Fruit fly (Drosophila melanogaster) whole organism, embryonic: ENCODE results near the gene Tace.

ENCODE experiments used
- Abd-B ChIP-seq: fragments of 200-800 bp; sonication (Bioruptor generic); optimal IDR thresholded peaks from 2 replicates; lab custom pipeline; 2018; ENCODE audit warnings: missing biosample characterization, mild to moderate bottlenecking, missing genetic modification characterization, moderate library complexity
- Ada2b ChIP-seq: fragments of 200-800 bp; sonication (Bioruptor generic); IDR thresholded peaks from 2 replicates; pipeline ENCODE4 v1.3.6; 2022; ENCODE audit warnings: missing biosample characterization, missing genetic modification characterization
- B-H2 ChIP-seq: fragments of 200-800 bp; sonication (Bioruptor generic); optimal IDR thresholded peaks from 2 replicates; lab custom pipeline; 2018; ENCODE audit warnings: missing biosample characterization, mild to moderate bottlenecking, missing genetic modification characterization
- Bdp1 ChIP-seq: fragments of 200-800 bp; sonication (Bioruptor generic); optimal IDR thresholded peaks from 3 replicates; lab custom pipeline; 2016; ENCODE audit warnings: missing biosample characterization, missing genetic modification characterization
- Bgb ChIP-seq: fragments of 200-800 bp; sonication (Bioruptor generic); IDR thresholded peaks from 2 replicates; pipeline ENCODE4 v1.3.6; 2022; ENCODE audit warnings: missing biosample characterization, missing genetic modification characterization; ENCODE audit not compliant: partially characterized antibody
- Blimp-1 ChIP-seq: fragments of 200-800 bp; sonication (Bioruptor generic); optimal IDR thresholded peaks from 3 replicates; lab custom pipeline; 2018; ENCODE audit warnings: missing biosample characterization, missing genetic modification characterization, mild to moderate bottlenecking, moderate library complexity, missing genetic modification reagents
- C15 ChIP-seq: fragments of 200-800 bp; sonication (Bioruptor generic); IDR thresholded peaks from 3 replicates; pipeline ENCODE4 v1.3.6; 2022; ENCODE audit warnings: missing biosample characterization, missing genetic modification characterization
- CG11093 ChIP-seq: fragments of 200-800 bp; sonication (Bioruptor generic); IDR thresholded peaks from 3 replicates; pipeline ENCODE4 v1.3.6; 2022; ENCODE audit warnings: missing biosample characterization, missing genetic modification characterization
- CG11247 ChIP-seq: fragments of 200-800 bp; sonication (Bioruptor generic); IDR thresholded peaks from 2 replicates; pipeline ENCODE4 v1.3.6; 2022; ENCODE audit warnings: missing biosample characterization, missing genetic modification characterization
- CG11456 ChIP-seq: fragments of 200-800 bp; sonication (Bioruptor generic); IDR thresholded peaks from 3 replicates; pipeline ENCODE4 v1.3.6; 2022; ENCODE audit warnings: missing biosample characterization, missing genetic modification characterization
- CG13775 ChIP-seq: fragments of 200-800 bp; sonication (Bioruptor generic); optimal IDR thresholded peaks from 3 replicates; lab custom pipeline; 2017; ENCODE audit warnings: missing biosample characterization, mild to moderate bottlenecking, missing genetic modification characterization
- CG14014 ChIP-seq: fragments of 200-800 bp; sonication (Bioruptor generic); IDR thresholded peaks from 2 replicates; pipeline ENCODE4 v1.3.6; 2022; ENCODE audit warnings: missing biosample characterization, missing genetic modification characterization
- CG14441 ChIP-seq: fragments of 200-800 bp; sonication (Bioruptor generic); IDR thresholded peaks from 2 replicates; pipeline ENCODE4 v1.3.6; 2022; ENCODE audit warnings: missing biosample characterization, missing genetic modification characterization
- CG18599 ChIP-seq: fragments of 200-800 bp; sonication (Bioruptor generic); optimal IDR thresholded peaks from 3 replicates; lab custom pipeline; 2017; ENCODE audit warnings: missing biosample characterization, missing genetic modification characterization, mild to moderate bottlenecking, moderate library complexity, missing genetic modification reagents
- CG18619 ChIP-seq: fragments of 200-800 bp; sonication (Bioruptor generic); optimal IDR thresholded peaks from 3 replicates; lab custom pipeline; 2017; ENCODE audit warnings: missing biosample characterization, mild to moderate bottlenecking, missing genetic modification characterization
- CG2120 ChIP-seq: fragments of 200-800 bp; sonication (Bioruptor generic); optimal IDR thresholded peaks from 3 replicates; lab custom pipeline; 2016; ENCODE audit warnings: missing biosample characterization, missing genetic modification characterization
- CG31224 ChIP-seq: fragments of 200-800 bp; sonication (Bioruptor generic); IDR thresholded peaks from 2 replicates; pipeline ENCODE4 v1.3.6; 2022; ENCODE audit warnings: missing biosample characterization, missing genetic modification characterization
- CG3163 ChIP-seq: fragments of 200-800 bp; sonication (Bioruptor generic); optimal IDR thresholded peaks from 3 replicates; lab custom pipeline; 2016; ENCODE audit warnings: missing biosample characterization, missing genetic modification characterization
- CG32772 ChIP-seq: fragments of 200-800 bp; sonication (Bioruptor generic); IDR thresholded peaks from 2 replicates; pipeline ENCODE4 v1.3.6; 2022; ENCODE audit warnings: missing biosample characterization, missing genetic modification characterization
- CG4404 ChIP-seq: fragments of 200-800 bp; sonication (Bioruptor generic); IDR thresholded peaks from 2 replicates; pipeline ENCODE4 v1.3.6; 2022; ENCODE audit warnings: missing biosample characterization, missing genetic modification characterization
- CG5245 ChIP-seq: fragments of 200-800 bp; sonication (Bioruptor generic); optimal IDR thresholded peaks from 3 replicates; lab custom pipeline; 2016; ENCODE audit warnings: missing biosample characterization, missing genetic modification characterization
- CG5953 ChIP-seq: fragments of 200-800 bp; sonication (Bioruptor generic); IDR thresholded peaks from 2 replicates; pipeline ENCODE4 v1.3.6; 2022; ENCODE audit warnings: missing biosample characterization, missing genetic modification characterization
- CG6683 ChIP-seq: fragments of 200-800 bp; sonication (Bioruptor generic); optimal IDR thresholded peaks from 2 replicates; lab custom pipeline; 2017; ENCODE audit warnings: missing biosample characterization, mild to moderate bottlenecking, missing genetic modification characterization, missing genetic modification reagents
- CG7556 ChIP-seq: fragments of 200-800 bp; sonication (Bioruptor generic); optimal IDR thresholded peaks from 2 replicates; lab custom pipeline; 2017; ENCODE audit warnings: missing biosample characterization, mild to moderate bottlenecking, missing genetic modification characterization
- CG9215 ChIP-seq: fragments of 200-800 bp; sonication (Bioruptor generic); IDR thresholded peaks from 2 replicates; pipeline ENCODE4 v1.3.6; 2022; ENCODE audit warnings: missing biosample characterization, missing genetic modification characterization
- Dbx ChIP-seq: fragments of 200-800 bp; sonication (Bioruptor generic); IDR thresholded peaks from 3 replicates; pipeline ENCODE4 v1.3.6; 2022; ENCODE audit warnings: missing biosample characterization, missing genetic modification characterization
- Ets65A ChIP-seq: fragments of 200-800 bp; sonication (Bioruptor generic); peaks from one replicate; lab custom pipeline; 2016; ENCODE audit warnings: missing biosample characterization, missing genetic modification characterization
- Hmr ChIP-seq: fragments of 200-800 bp; sonication (Bioruptor generic); optimal IDR thresholded peaks from 3 replicates; lab custom pipeline; 2017; ENCODE audit warnings: mild to moderate bottlenecking, missing biosample characterization, missing genetic modification reagents, missing genetic modification characterization
- Lhr ChIP-seq: fragments of 200-800 bp; sonication (Bioruptor generic); optimal IDR thresholded peaks from 3 replicates; lab custom pipeline; 2017; ENCODE audit warnings: mild to moderate bottlenecking, missing biosample characterization, missing genetic modification reagents, missing genetic modification characterization
- Lpt ChIP-seq: fragments of >200 bp; optimal IDR thresholded peaks from 2 replicates; lab custom pipeline; 2018; ENCODE audit warnings: missing biosample characterization, missing genetic modification characterization
- Rfx ChIP-seq: fragments of 200-800 bp; sonication (Bioruptor generic); IDR thresholded peaks from 2 replicates; pipeline ENCODE4 v1.3.6; 2022; ENCODE audit warnings: missing biosample characterization, missing genetic modification characterization
- Tbp ChIP-seq: fragments of >200 bp; optimal IDR thresholded peaks from 2 replicates; lab custom pipeline; 2018; ENCODE audit warnings: missing biosample characterization, missing genetic modification characterization
- ci ChIP-seq: fragments of 200-800 bp; sonication (Bioruptor generic); IDR thresholded peaks from 3 replicates; pipeline ENCODE4 v1.3.6; 2022; ENCODE audit warnings: missing biosample characterization, missing genetic modification characterization
- disco-r ChIP-seq: fragments of 200-800 bp; sonication (Bioruptor generic); optimal IDR thresholded peaks from 2 replicates; lab custom pipeline; 2016; ENCODE audit warnings: missing biosample characterization, missing genetic modification characterization
- dysf ChIP-seq: fragments of 200-800 bp; sonication (Bioruptor generic); IDR thresholded peaks from 3 replicates; pipeline ENCODE4 v1.3.6; 2022; ENCODE audit warnings: missing biosample characterization, missing genetic modification characterization
- esg ChIP-seq: fragments of 200-800 bp; sonication (Bioruptor generic); conservative IDR thresholded peaks from 2 replicates; pipeline ENCODE4 v1.3.6; 2022; ENCODE audit warnings: missing biosample characterization, missing genetic modification characterization
- fd102C ChIP-seq: fragments of 200-800 bp; sonication (Bioruptor generic); optimal IDR thresholded peaks from 2 replicates; lab custom pipeline; 2018; ENCODE audit warnings: missing biosample characterization, mild to moderate bottlenecking, missing genetic modification characterization, moderate library complexity
- fru ChIP-seq: fragments of >200 bp; optimal IDR thresholded peaks from 2 replicates; lab custom pipeline; 2017
- ham ChIP-seq: fragments of 200-800 bp; sonication (Bioruptor generic); IDR thresholded peaks from 2 replicates; pipeline ENCODE4 v1.3.6; 2022; ENCODE audit warnings: missing biosample characterization, missing genetic modification characterization
- hbn ChIP-seq: fragments of 200-800 bp; sonication (Bioruptor generic); IDR thresholded peaks from 2 replicates; pipeline ENCODE4 v1.3.6; 2022; ENCODE audit warnings: missing biosample characterization, missing genetic modification characterization; ENCODE audit not compliant: partially characterized antibody
- hkb ChIP-seq, 2 experiments: fragments of 200-800 bp in 1 of 2; fragments of >200 bp in 1 of 2; sonication (Bioruptor generic) in 1 of 2; IDR thresholded peaks in 1 of 2; optimal IDR thresholded peaks in 1 of 2; 2 replicates each; pipeline versions ENCODE4 v1.3.6 to Lab custom; 2017 to 2022; ENCODE audit warnings: missing biosample characterization in 1 of 2, missing genetic modification characterization in 1 of 2
- klu ChIP-seq: fragments of 200-800 bp; sonication (Bioruptor generic); IDR thresholded peaks from 2 replicates; pipeline ENCODE4 v1.3.6; 2022; ENCODE audit warnings: missing biosample characterization, missing genetic modification characterization
- lab ChIP-seq: fragments of 200-800 bp; sonication (Bioruptor generic); optimal IDR thresholded peaks from 3 replicates; lab custom pipeline; 2017; ENCODE audit warnings: missing biosample characterization, missing genetic modification characterization, mild to moderate bottlenecking, moderate library complexity, missing genetic modification reagents
- nerfin-1 ChIP-seq: fragments of 200-800 bp; sonication (Bioruptor generic); optimal IDR thresholded peaks from 3 replicates; lab custom pipeline; 2019; ENCODE audit warnings: missing biosample characterization, mild to moderate bottlenecking, missing genetic modification characterization, moderate library complexity
- prd ChIP-seq, 3 experiments: fragments of >200 bp in 2 of 3; fragments of 200-800 bp in 1 of 3; sonication (Bioruptor generic) in 1 of 3; optimal IDR thresholded peaks in 2 of 3; IDR thresholded peaks in 1 of 3; 2 replicates in 2 of 3; 3 replicates in 1 of 3; pipeline versions ENCODE4 v1.3.6 to Lab custom; 2017 to 2022; ENCODE audit warnings: missing biosample characterization in 1 of 3, missing genetic modification characterization in 1 of 3
- ro ChIP-seq: fragments of 200-800 bp; sonication (Bioruptor generic); IDR thresholded peaks from 2 replicates; pipeline ENCODE4 v1.3.6; 2022; ENCODE audit warnings: missing biosample characterization, missing genetic modification characterization
- slbo ChIP-seq: fragments of 200-800 bp; sonication (Bioruptor generic); IDR thresholded peaks from 2 replicates; pipeline ENCODE4 v1.3.6; 2022; ENCODE audit warnings: missing biosample characterization, missing genetic modification characterization
- so ChIP-seq: fragments of 200-800 bp; sonication (Bioruptor generic); IDR thresholded peaks from 3 replicates; pipeline ENCODE4 v1.3.6; 2022; ENCODE audit warnings: missing biosample characterization, missing genetic modification characterization
- sob ChIP-seq: fragments of 200-800 bp; sonication (Bioruptor generic); IDR thresholded peaks from 2 replicates; pipeline ENCODE4 v1.3.6; 2022; ENCODE audit warnings: missing biosample characterization, missing genetic modification characterization
- sqz ChIP-seq: fragments of 200-800 bp; sonication (Bioruptor generic); optimal IDR thresholded peaks from 3 replicates; lab custom pipeline; 2018; ENCODE audit warnings: missing biosample characterization, mild to moderate bottlenecking, missing genetic modification characterization
- usp ChIP-seq: fragments of >200 bp; optimal IDR thresholded peaks from 2 replicates; lab custom pipeline; 2017; ENCODE audit warnings: missing biosample characterization, missing genetic modification characterization

Gene Tace

DNA sequence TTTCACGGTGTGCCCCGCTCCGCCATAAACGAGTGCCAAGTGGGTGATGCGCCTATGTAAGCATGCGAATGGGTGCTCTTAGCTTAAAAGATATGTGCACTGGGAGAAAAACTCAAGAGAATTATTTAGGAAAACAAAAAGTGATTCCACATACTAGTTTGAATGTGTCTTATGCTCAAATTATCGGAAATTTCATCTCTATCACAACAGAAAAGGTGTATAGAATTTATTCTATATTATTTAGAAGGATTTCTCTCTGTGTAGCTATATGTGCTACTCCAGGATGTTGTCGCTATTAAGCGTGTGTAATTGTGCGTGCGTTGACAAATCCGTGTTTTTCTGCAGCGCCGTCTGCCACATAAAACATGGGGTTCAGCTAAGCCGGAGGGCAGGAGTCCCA lies 41.0 kb upstream of the Tace start:
- TF ChIP-seq Rfx (GFP tag; lab: Robert Waterston, UW) (peak; percentile 44; the same call in 1 of the 2 replicates), CG32772 (no peak), sqz (no peak), hkb (optimal IDR thresholded peaks at IDR 0.05; lab: Kevin White, UChicago) (no peak), hkb (GFP tag; IDR thresholded peaks at IDR 0.05; lab: Robert Waterston, UW) (peak; percentile 55), Ets65A (GFP tag; lab: Kevin White, UChicago) (peak; percentile 23), CG14014 (GFP tag; lab: Robert Waterston, UW) (0 out of 2 replicates have a peak, but pooled peaks have one; percentile 31), Lpt (GFP tag; lab: Kevin White, UChicago) (no peak), CG5953 (GFP tag; lab: Robert Waterston, UW) (no peak), usp (GFP tag; lab: Kevin White, UChicago) (no peak), CG31224 (GFP tag; lab: Robert Waterston, UW) (0 out of 2 replicates have a peak, but pooled peaks have one; percentile 15), Dbx (GFP tag; lab: Robert Waterston, UW) (0 out of 3 replicates have a peak, but pooled peaks have one; percentile 15), Bdp1 (no peak), esg (GFP tag; lab: Robert Waterston, UW) (no peak), klu (GFP tag; lab: Robert Waterston, UW) (no peak), Blimp-1 (GFP tag; lab: Kevin White, UChicago) (no peak), C15 (no peak), CG7556 (GFP tag; lab: Kevin White, UChicago) (peak; percentile 4), prd (optimal IDR thresholded peaks at IDR 0.05; lab: Kevin White, UChicago) (no peak), prd (GFP tag; IDR thresholded peaks at IDR 0.05; lab: Robert Waterston, UW) (0 out of 3 replicates have a peak, but pooled peaks have one; percentile 11), Bgb (GFP tag; lab: Robert Waterston, UW) (no peak), Tbp (GFP tag; lab: Kevin White, UChicago) (no peak), CG9215 (GFP tag; lab: Robert Waterston, UW) (no peak), slbo (GFP tag; lab: Robert Waterston, UW) (peak; percentile 48), ham (no peak), CG18619 (GFP tag; lab: Kevin White, UChicago) (no peak), sob (GFP tag; lab: Robert Waterston, UW) (no peak), hbn (GFP tag; lab: Robert Waterston, UW) (no peak), Hmr (GFP tag; lab: Kevin White, UChicago) (peak; percentile 1), disco-r (no peak), fd102C (GFP tag; lab: Kevin White, UChicago) (no peak), CG11093 (GFP tag; lab: Robert Waterston, UW) (no peak), CG11456 (GFP tag; lab: Robert Waterston, UW) (peak; percentile 29; the same call in 1 of the 3 replicates), CG14441 (0 out of 2 replicates have a peak, but pooled peaks have one; percentile 26), fru (lab: Kevin White, UChicago) (no peak), lab (GFP tag; lab: Kevin White, UChicago) (peak; percentile 30), CG2120 (peak; percentile 35), CG4404 (GFP tag; lab: Robert Waterston, UW) (no peak), Abd-B (GFP tag; lab: Kevin White, UChicago) (no peak), CG6683 (no peak), CG5245 (GFP tag; lab: Kevin White, UChicago) (no peak), dysf (GFP tag; lab: Robert Waterston, UW) (peak; percentile 52; the same call in 2 of the 3 replicates), ro (GFP tag; lab: Robert Waterston, UW) (no peak), CG3163 (GFP tag; lab: Kevin White, UChicago) (no peak), CG18599 (GFP tag; lab: Kevin White, UChicago) (peak; percentile 56), CG11247 (GFP tag; lab: Robert Waterston, UW) (0 out of 2 replicates have a peak, but pooled peaks have one; percentile 29), CG13775 (GFP tag; lab: Kevin White, UChicago) (no peak), Ada2b (GFP tag; lab: Robert Waterston, UW) (0 out of 2 replicates have a peak, but pooled peaks have one; percentile 27), so (no peak), ci (GFP tag; lab: Robert Waterston, UW) (0 out of 3 replicates have a peak, but pooled peaks have one; percentile 28), B-H2 (no peak), nerfin-1 (tag; lab: Kevin White, UChicago) (no peak), Lhr (GFP tag; lab: Kevin White, UChicago) (no peak)
